Fruit fly (Drosophila melanogaster) whole organism, embryonic: ENCODE results near the gene CG14720.

Source experiments
- ATbp ChIP-seq: fragments of 200-800 bp; sonication (Bioruptor generic); optimal IDR thresholded peaks from 2 replicates; lab custom pipeline; 2017; ENCODE audit warnings: missing biosample characterization, mild to moderate bottlenecking, missing genetic modification characterization, missing genetic modification reagents
- Adf1 ChIP-seq: fragments of 200-800 bp; sonication (Bioruptor generic); IDR thresholded peaks from 2 replicates; pipeline ENCODE4 v1.3.6; 2022; ENCODE audit warnings: missing biosample characterization, missing genetic modification characterization
- C15 ChIP-seq: fragments of 200-800 bp; sonication (Bioruptor generic); IDR thresholded peaks from 3 replicates; pipeline ENCODE4 v1.3.6; 2022; ENCODE audit warnings: missing biosample characterization, missing genetic modification characterization
- CG10366 ChIP-seq: fragments of 200-800 bp; sonication (Bioruptor generic); IDR thresholded peaks from 2 replicates; pipeline ENCODE4 v1.3.6; 2022; ENCODE audit warnings: missing biosample characterization, missing genetic modification characterization
- CG11456 ChIP-seq: fragments of 200-800 bp; sonication (Bioruptor generic); IDR thresholded peaks from 3 replicates; pipeline ENCODE4 v1.3.6; 2022; ENCODE audit warnings: missing biosample characterization, missing genetic modification characterization
- CG11504 ChIP-seq: fragments of 200-800 bp; sonication (Bioruptor generic); optimal IDR thresholded peaks from 3 replicates; lab custom pipeline; 2019; ENCODE audit warnings: missing biosample characterization, mild to moderate bottlenecking, missing genetic modification characterization, moderate library complexity
- CG12155 ChIP-seq: fragments of 200-800 bp; sonication (Bioruptor generic); optimal IDR thresholded peaks from 3 replicates; lab custom pipeline; 2016; ENCODE audit warnings: missing biosample characterization, missing genetic modification characterization
- CG13287 ChIP-seq: fragments of 200-800 bp; sonication (Bioruptor generic); IDR thresholded peaks from 2 replicates; pipeline ENCODE4 v1.3.6; 2022; ENCODE audit warnings: missing biosample characterization, missing genetic modification characterization; ENCODE audit not compliant: partially characterized antibody
- CG13624 ChIP-seq: fragments of 200-800 bp; sonication (Bioruptor generic); optimal IDR thresholded peaks from 2 replicates; lab custom pipeline; 2016; ENCODE audit warnings: missing biosample characterization, missing genetic modification characterization
- CG14860 ChIP-seq: fragments of 200-800 bp; sonication (Bioruptor generic); IDR thresholded peaks from 3 replicates; pipeline ENCODE4 v1.3.6; 2022; ENCODE audit warnings: missing biosample characterization, missing genetic modification characterization; ENCODE audit not compliant: partially characterized antibody
- CG17568 ChIP-seq: fragments of 200-800 bp; sonication (Bioruptor generic); optimal IDR thresholded peaks from 2 replicates; lab custom pipeline; 2018; ENCODE audit warnings: missing biosample characterization, mild to moderate bottlenecking, missing genetic modification characterization, moderate library complexity
- CG1792 ChIP-seq: fragments of 200-800 bp; sonication (Bioruptor generic); optimal IDR thresholded peaks from 2 replicates; lab custom pipeline; 2016; ENCODE audit warnings: missing biosample characterization, missing genetic modification characterization
- CG18619 ChIP-seq: fragments of 200-800 bp; sonication (Bioruptor generic); optimal IDR thresholded peaks from 3 replicates; lab custom pipeline; 2017; ENCODE audit warnings: missing biosample characterization, mild to moderate bottlenecking, missing genetic modification characterization
- CG32532 ChIP-seq: fragments of 200-800 bp; sonication (Bioruptor generic); IDR thresholded peaks from 2 replicates; pipeline ENCODE4 v1.3.6; 2022; ENCODE audit warnings: missing biosample characterization, missing genetic modification characterization
- CG33557 ChIP-seq: fragments of 200-800 bp; sonication (Bioruptor generic); optimal IDR thresholded peaks from 2 replicates; lab custom pipeline; 2019; ENCODE audit warnings: missing biosample characterization, mild to moderate bottlenecking, missing genetic modification characterization, moderate library complexity
- CG4404 ChIP-seq: fragments of 200-800 bp; sonication (Bioruptor generic); IDR thresholded peaks from 2 replicates; pipeline ENCODE4 v1.3.6; 2022; ENCODE audit warnings: missing biosample characterization, missing genetic modification characterization
- CG6854 ChIP-seq: fragments of 200-800 bp; sonication (Bioruptor generic); optimal IDR thresholded peaks from 3 replicates; lab custom pipeline; 2017; ENCODE audit warnings: missing biosample characterization, mild to moderate bottlenecking, missing genetic modification characterization
- CG7271 ChIP-seq: fragments of 200-800 bp; sonication (Bioruptor generic); optimal IDR thresholded peaks from 2 replicates; lab custom pipeline; 2018; ENCODE audit warnings: missing biosample characterization, mild to moderate bottlenecking, missing genetic modification characterization, moderate library complexity
- CG9797 ChIP-seq: fragments of 200-800 bp; sonication (Bioruptor generic); optimal IDR thresholded peaks from 3 replicates; lab custom pipeline; 2018; ENCODE audit warnings: missing biosample characterization, mild to moderate bottlenecking, missing genetic modification characterization
- Dad ChIP-seq: fragments of 200-800 bp; sonication (Bioruptor generic); optimal IDR thresholded peaks from 3 replicates; lab custom pipeline; 2016; ENCODE audit warnings: missing biosample characterization, missing genetic modification characterization
- Dbx ChIP-seq: fragments of 200-800 bp; sonication (Bioruptor generic); IDR thresholded peaks from 3 replicates; pipeline ENCODE4 v1.3.6; 2022; ENCODE audit warnings: missing biosample characterization, missing genetic modification characterization
- Dp ChIP-seq: fragments of 200-800 bp; sonication (Bioruptor generic); optimal IDR thresholded peaks from 2 replicates; lab custom pipeline; 2018; ENCODE audit warnings: missing biosample characterization, mild to moderate bottlenecking, missing genetic modification characterization, moderate library complexity
- Drgx ChIP-seq: fragments of 200-800 bp; sonication (Bioruptor generic); IDR thresholded peaks from 2 replicates; pipeline ENCODE4 v1.3.6; 2022; ENCODE audit warnings: missing biosample characterization, missing genetic modification characterization
- Eip74EF ChIP-seq, 2 experiments: fragments of 200-800 bp in 1 of 2; fragments of >200 bp in 1 of 2; sonication (Bioruptor generic) in 1 of 2; optimal IDR thresholded peaks; 2 replicates each; lab custom pipeline; 2017 to 2019; ENCODE audit warnings: missing biosample characterization in 2 of 2, missing genetic modification characterization in 2 of 2, mild to moderate bottlenecking in 1 of 2, moderate library complexity in 1 of 2
- Fer3 ChIP-seq: fragments of 200-800 bp; sonication (Bioruptor generic); optimal IDR thresholded peaks from 2 replicates; lab custom pipeline; 2018; ENCODE audit warnings: missing biosample characterization, mild to moderate bottlenecking, missing genetic modification characterization, moderate library complexity
- HLH3B ChIP-seq: fragments of 200-800 bp; sonication (Bioruptor generic); IDR thresholded peaks from 2 replicates; pipeline ENCODE4 v1.3.6; 2022; ENCODE audit warnings: missing biosample characterization, missing genetic modification characterization
- Hr3 ChIP-seq: fragments of 200-800 bp; sonication (Bioruptor generic); optimal IDR thresholded peaks from 3 replicates; lab custom pipeline; 2016; ENCODE audit warnings: missing biosample characterization, missing genetic modification characterization
- Kr ChIP-seq: fragments of 200-800 bp; sonication (Bioruptor generic); optimal IDR thresholded peaks from 2 replicates; lab custom pipeline; 2017; ENCODE audit warnings: missing biosample characterization, mild to moderate bottlenecking, missing genetic modification characterization
- Lhr ChIP-seq: fragments of 200-800 bp; sonication (Bioruptor generic); optimal IDR thresholded peaks from 3 replicates; lab custom pipeline; 2017; ENCODE audit warnings: mild to moderate bottlenecking, missing biosample characterization, missing genetic modification reagents, missing genetic modification characterization
- Med ChIP-seq: fragments of 200-800 bp; sonication (Bioruptor generic); peaks from one replicate; lab custom pipeline; 2016; ENCODE audit warnings: missing biosample characterization, missing genetic modification characterization, mild to moderate bottlenecking, inconsistent platforms, moderate library complexity
- Poxn ChIP-seq: fragments of 200-800 bp; sonication (Bioruptor generic); IDR thresholded peaks from 2 replicates; pipeline ENCODE4 v1.3.6; 2022; ENCODE audit warnings: missing biosample characterization, missing genetic modification characterization
- Rfx ChIP-seq: fragments of 200-800 bp; sonication (Bioruptor generic); IDR thresholded peaks from 2 replicates; pipeline ENCODE4 v1.3.6; 2022; ENCODE audit warnings: missing biosample characterization, missing genetic modification characterization
- Vsx1 ChIP-seq: fragments of 200-800 bp; sonication (Bioruptor generic); optimal IDR thresholded peaks from 2 replicates; lab custom pipeline; 2017; ENCODE audit warnings: missing biosample characterization, mild to moderate bottlenecking, missing genetic modification characterization, missing genetic modification reagents
- YL-1 ChIP-seq: fragments of 200-800 bp; sonication (Bioruptor generic); optimal IDR thresholded peaks from 3 replicates; lab custom pipeline; 2017; ENCODE audit warnings: missing biosample characterization, mild to moderate bottlenecking, missing genetic modification characterization
- bigmax ChIP-seq: fragments of 200-800 bp; sonication (Bioruptor generic); optimal IDR thresholded peaks from 2 replicates; lab custom pipeline; 2018; ENCODE audit warnings: missing biosample characterization, mild to moderate bottlenecking, missing genetic modification characterization
- cato ChIP-seq: fragments of 200-800 bp; sonication (Bioruptor generic); optimal IDR thresholded peaks from 2 replicates; lab custom pipeline; 2016; ENCODE audit warnings: missing biosample characterization, missing genetic modification characterization, borderline replicate concordance
- chinmo ChIP-seq: fragments of 200-800 bp; sonication (Bioruptor generic); IDR thresholded peaks from 4 replicates; pipeline ENCODE4 v1.3.6; 2022; ENCODE audit warnings: missing biosample characterization, missing genetic modification characterization; ENCODE audit not compliant: partially characterized antibody
- crp ChIP-seq, 2 experiments: fragments of 200-800 bp; sonication (Bioruptor generic); optimal IDR thresholded peaks; 2 replicates in 1 of 2; 3 replicates in 1 of 2; lab custom pipeline; 2017; ENCODE audit warnings: missing biosample characterization in 2 of 2, missing genetic modification characterization in 2 of 2, mild to moderate bottlenecking in 1 of 2, moderate library complexity in 1 of 2
- dimm ChIP-seq: fragments of 200-800 bp; sonication (Bioruptor generic); IDR thresholded peaks from 2 replicates; pipeline ENCODE4 v1.3.6; 2022; ENCODE audit warnings: missing biosample characterization, missing genetic modification characterization
- dmrt99B ChIP-seq: fragments of 200-800 bp; sonication (Bioruptor generic); optimal IDR thresholded peaks from 2 replicates; lab custom pipeline; 2018; ENCODE audit warnings: missing biosample characterization, mild to moderate bottlenecking, missing genetic modification characterization, moderate library complexity
- fru ChIP-seq: fragments of >200 bp; optimal IDR thresholded peaks from 2 replicates; lab custom pipeline; 2017
- gsb-n ChIP-seq: fragments of 200-800 bp; sonication (Bioruptor generic); optimal IDR thresholded peaks from 3 replicates; lab custom pipeline; 2018; ENCODE audit warnings: missing biosample characterization, mild to moderate bottlenecking, missing genetic modification characterization
- ken ChIP-seq: fragments of 200-800 bp; sonication (Bioruptor generic); IDR thresholded peaks from 3 replicates; pipeline ENCODE4 v1.3.6; 2022; ENCODE audit warnings: missing biosample characterization, missing genetic modification characterization
- klu ChIP-seq: fragments of 200-800 bp; sonication (Bioruptor generic); IDR thresholded peaks from 2 replicates; pipeline ENCODE4 v1.3.6; 2022; ENCODE audit warnings: missing biosample characterization, missing genetic modification characterization
- knrl ChIP-seq: fragments of 200-800 bp; sonication (Bioruptor generic); IDR thresholded peaks from 3 replicates; pipeline ENCODE4 v1.3.6; 2022; ENCODE audit warnings: missing biosample characterization, missing genetic modification characterization; ENCODE audit not compliant: partially characterized antibody
- pho ChIP-seq: fragments of 200-800 bp; sonication (Bioruptor generic); optimal IDR thresholded peaks from 2 replicates; lab custom pipeline; 2016; ENCODE audit warnings: missing biosample characterization, missing genetic modification characterization
- pum ChIP-seq: fragments of 200-800 bp; sonication (Bioruptor generic); optimal IDR thresholded peaks from 2 replicates; lab custom pipeline; 2016; ENCODE audit warnings: missing biosample characterization, missing genetic modification characterization
- slou ChIP-seq: fragments of 200-800 bp; sonication (Bioruptor generic); optimal IDR thresholded peaks from 3 replicates; lab custom pipeline; 2016; ENCODE audit warnings: missing biosample characterization, missing genetic modification characterization
- so ChIP-seq: fragments of 200-800 bp; sonication (Bioruptor generic); IDR thresholded peaks from 3 replicates; pipeline ENCODE4 v1.3.6; 2022; ENCODE audit warnings: missing biosample characterization, missing genetic modification characterization
- sr ChIP-seq: fragments of 200-800 bp; sonication (Bioruptor generic); IDR thresholded peaks from 3 replicates; pipeline ENCODE4 v1.3.6; 2022; ENCODE audit warnings: missing biosample characterization, missing genetic modification characterization
- ttk ChIP-seq: fragments of 200-800 bp; sonication (Bioruptor generic); IDR thresholded peaks from 2 replicates; pipeline ENCODE4 v2.1.2; 2022; ENCODE audit warnings: missing biosample characterization, missing genetic modification characterization

Gene CG14720

dm6 chr3R:11678016-11678415, 33.5 kb upstream of the CG14720 start, which contains the start of gene CG18476 (continued):
- TF ChIP-seq so (peak; percentile 83; the same call in 2 of the 3 replicates), CG7271 (tag; lab: Kevin White, UChicago) (peak; percentile 84), YL-1 (GFP tag; lab: Kevin White, UChicago) (peak; percentile 69), Poxn (peak; percentile 71), CG12155 (GFP tag; lab: Kevin White, UChicago) (peak; percentile 84), C15 (peak; percentile 81; the same call in 2 of the 3 replicates), Rfx (GFP tag; lab: Robert Waterston, UW) (peak; percentile 96), Vsx1 (GFP tag; lab: Kevin White, UChicago) (peak; percentile 83), knrl (no peak), Adf1 (GFP tag; lab: Robert Waterston, UW) (peak; percentile 73), gsb-n (peak; percentile 89), CG9797 (GFP tag; lab: Kevin White, UChicago) (peak; percentile 47), cato (GFP tag; lab: Kevin White, UChicago) (peak; percentile 55), HLH3B (peak; percentile 92), pho (GFP tag; lab: Kevin White, UChicago) (peak; percentile 78), Eip74EF (GFP tag; optimal IDR thresholded peaks at IDR 0.05; lab: Kevin White, UChicago) (peak in 1 of 2 experiments; percentile 89), CG32532 (GFP tag; lab: Robert Waterston, UW) (peak; percentile 96), ttk (peak; percentile 91), Kr (no peak), CG18619 (GFP tag; lab: Kevin White, UChicago) (peak; percentile 82), klu (GFP tag; lab: Robert Waterston, UW) (peak; percentile 90), fru (no peak), CG10366 (peak; percentile 93), Lhr (GFP tag; lab: Kevin White, UChicago) (peak; percentile 64), Fer3 (tag; lab: Kevin White, UChicago) (peak; percentile 93), Dp (GFP tag; lab: Kevin White, UChicago) (peak; percentile 33), Drgx (peak; percentile 95), ATbp (GFP tag; lab: Kevin White, UChicago) (peak; percentile 78), crp (GFP tag; optimal IDR thresholded peaks at IDR 0.05; lab: Kevin White, UChicago) (peak in 1 of 2 experiments; percentile 47), slou (GFP tag; lab: Kevin White, UChicago) (peak; percentile 55), dmrt99B (peak; percentile 94), bigmax (no peak), CG11456 (GFP tag; lab: Robert Waterston, UW) (peak; percentile 92), CG6854 (GFP tag; lab: Kevin White, UChicago) (peak; percentile 64), ken (GFP tag; lab: Robert Waterston, UW) (peak; percentile 92), CG11504 (tag; lab: Kevin White, UChicago) (peak; percentile 95), CG17568 (no peak), Med (GFP tag; lab: Kevin White, UChicago) (peak; percentile 94), CG4404 (GFP tag; lab: Robert Waterston, UW) (peak; percentile 87), CG33557 (peak; percentile 85), Hr3 (GFP tag; lab: Kevin White, UChicago) (peak; percentile 86), Dad (GFP tag; lab: Kevin White, UChicago) (peak; percentile 30), CG13287 (GFP tag; lab: Robert Waterston, UW) (no peak; the same call in 1 of the 2 replicates), pum (GFP tag; lab: Kevin White, UChicago) (peak; percentile 71), Dbx (GFP tag; lab: Robert Waterston, UW) (peak; percentile 91), chinmo (GFP tag; lab: Robert Waterston, UW) (no peak), dimm (GFP tag; lab: Robert Waterston, UW) (peak; percentile 58), CG1792 (GFP tag; lab: Kevin White, UChicago) (peak; percentile 39), CG14860 (GFP tag; lab: Robert Waterston, UW) (no peak), sr (peak; percentile 54; the same call in 1 of the 3 replicates), CG13624 (GFP tag; lab: Kevin White, UChicago) (peak; percentile 74)
